Worm (Caenorhabditis elegans) whole organism, late embryonic: ENCODE results near the gene gln-3.

Experiments used
- ama-1 ChIP-seq: fragments of 150-350 bp; optimal IDR thresholded peaks from 2 replicates; lab custom pipeline; 2014
- dve-1 ChIP-seq: sonication (generic microtip); optimal IDR thresholded peaks from 2 replicates; lab custom pipeline; 2017; ENCODE audit warnings: antibody characterized with exemption, mild to moderate bottlenecking, missing genetic modification characterization, missing compliant biosample characterization
- ets-4 ChIP-seq: sonication (generic microtip); optimal IDR thresholded peaks from 2 replicates; lab custom pipeline; 2016; ENCODE audit warnings: missing genetic modification characterization, missing compliant biosample characterization
- fkh-10 ChIP-seq: fragments of 150-350 bp; optimal IDR thresholded peaks from 2 replicates; lab custom pipeline; 2014; ENCODE audit warnings: missing biosample characterization, missing genetic modification reagents, missing genetic modification characterization
- fkh-6 ChIP-seq: sonication (generic microtip); optimal IDR thresholded peaks from 2 replicates; lab custom pipeline; 2016; ENCODE audit warnings: missing genetic modification characterization, missing compliant biosample characterization
- gmeb-2 ChIP-seq: sonication (generic microtip); optimal IDR thresholded peaks from 2 replicates; lab custom pipeline; 2016; ENCODE audit warnings: missing genetic modification characterization, inconsistent platforms, missing compliant biosample characterization
- lin-11 ChIP-seq: fragments of 200-800 bp; sonication (Bioruptor generic); optimal IDR thresholded peaks from 2 replicates; lab custom pipeline; 2018; ENCODE audit warnings: mild to moderate bottlenecking, missing genetic modification characterization, missing compliant biosample characterization
- nfya-1 ChIP-seq: sonication (generic microtip); optimal IDR thresholded peaks from 2 replicates; lab custom pipeline; 2017; ENCODE audit warnings: missing genetic modification characterization, mild to moderate bottlenecking, missing compliant biosample characterization, antibody characterized with exemption, moderate library complexity
- nhr-11 ChIP-seq: fragments of 150-350 bp; optimal IDR thresholded peaks from 2 replicates; lab custom pipeline; 2014; ENCODE audit warnings: missing biosample characterization, missing genetic modification characterization
- pax-1 ChIP-seq: fragments of 150-350 bp; optimal IDR thresholded peaks from 2 replicates; lab custom pipeline; 2014; ENCODE audit warnings: missing biosample characterization, missing genetic modification characterization
- pha-2 ChIP-seq: sonication (generic microtip); optimal IDR thresholded peaks from 2 replicates; lab custom pipeline; 2017; ENCODE audit warnings: mild to moderate bottlenecking, missing genetic modification characterization, missing compliant biosample characterization
- pha-4 ChIP-seq: fragments of 150-350 bp; optimal IDR thresholded peaks from 2 replicates; lab custom pipeline; 2018; ENCODE audit warnings: missing biosample characterization, missing genetic modification reagents, missing genetic modification characterization
- pqm-1 ChIP-seq: sonication (generic microtip); optimal IDR thresholded peaks from 2 replicates; lab custom pipeline; 2016; ENCODE audit warnings: missing genetic modification characterization, missing compliant biosample characterization
- rnt-1 ChIP-seq: sonication (generic microtip); optimal IDR thresholded peaks from 2 replicates; lab custom pipeline; 2016; ENCODE audit warnings: missing genetic modification characterization, missing compliant biosample characterization

ce11 chrIV:16169443-16170105, 904 bp downstream of the gln-3 start:
- TF ChIP-seq nhr-11 (tag; lab: Kevin White, UChicago) (no peak), fkh-10 (GFP tag; lab: Kevin White, UChicago) (no peak), ets-4 (tag; lab: Kevin White, UChicago) (no peak), pha-4 (tag; lab: Kevin White, UChicago) (no peak), gmeb-2 (no peak), dve-1 (tag; lab: Kevin White, UChicago) (no peak), rnt-1 (tag; lab: Kevin White, UChicago) (no peak), pqm-1 (tag; lab: Kevin White, UChicago) (no peak), lin-11 (no peak), pax-1 (peak; percentile 32), ama-1 (lab: Kevin White, UChicago) (no peak), fkh-6 (tag; lab: Kevin White, UChicago) (no peak), nfya-1 (tag; lab: Kevin White, UChicago) (no peak), pha-2 (tag; lab: Kevin White, UChicago) (peak; percentile 27)
